Worm (Caenorhabditis elegans) whole organism, L4 larva: Measurements from ENCODE around the gene acr-21.
"Not testable (repeated sequence)": the region's sequence is repeated elsewhere in the genome, so short reads cannot be mapped to it uniquely, and the experiment has no call there.

ENCODE experiments used
- D1046.2 ChIP-seq: fragments of 200-800 bp; sonication (Bioruptor generic); IDR thresholded peaks from 2 replicates; pipeline ENCODE4 v1.3.6; 2022; ENCODE audit warnings: missing genetic modification characterization, missing compliant biosample characterization
- F37D6.2 ChIP-seq: sonication (generic microtip); optimal IDR thresholded peaks from 2 replicates; lab custom pipeline; 2016; ENCODE audit warnings: mild to moderate bottlenecking, missing genetic modification characterization, missing compliant biosample characterization
- T20F7.1 ChIP-seq: fragments of 200-800 bp; sonication (Bioruptor generic); optimal IDR thresholded peaks from 2 replicates; lab custom pipeline; 2018; ENCODE audit warnings: mild to moderate bottlenecking, missing genetic modification characterization, missing compliant biosample characterization
- T26A8.4 ChIP-seq: fragments of 200-800 bp; sonication (Bioruptor generic); IDR thresholded peaks from 2 replicates; pipeline ENCODE4 v1.3.6; 2022; ENCODE audit warnings: missing genetic modification characterization, missing compliant biosample characterization
- Y48G9A.11 ChIP-seq: fragments of 200-800 bp; sonication (Bioruptor generic); IDR thresholded peaks from 2 replicates; pipeline ENCODE4 v1.3.6; 2022; ENCODE audit warnings: missing genetic modification reagents, missing genetic modification characterization, missing compliant biosample characterization
- Y75B8A.6 ChIP-seq: fragments of 200-800 bp; sonication (Bioruptor generic); IDR thresholded peaks from 2 replicates; pipeline ENCODE4 v1.3.6; 2022; ENCODE audit warnings: missing genetic modification reagents, missing genetic modification characterization, missing compliant biosample characterization
- ZK337.2 ChIP-seq: fragments of 200-800 bp; sonication (Bioruptor generic); IDR thresholded peaks from 2 replicates; pipeline ENCODE4 v1.3.6; 2022; ENCODE audit warnings: missing genetic modification reagents, missing genetic modification characterization, missing compliant biosample characterization
- aha-1 ChIP-seq: fragments of 150-350 bp; peaks from one replicate; lab custom pipeline; 2014; ENCODE audit warnings: missing biosample characterization, missing genetic modification characterization
- ceh-20 ChIP-seq: fragments of 200-800 bp; sonication (Bioruptor generic); IDR thresholded peaks from 2 replicates; pipeline ENCODE4 v1.3.6; 2022; ENCODE audit warnings: missing genetic modification reagents, missing genetic modification characterization, missing compliant biosample characterization
- ceh-44 ChIP-seq: fragments of 200-800 bp; sonication (Bioruptor generic); IDR thresholded peaks from 2 replicates; pipeline ENCODE4 v1.3.6; 2022; ENCODE audit warnings: missing genetic modification reagents, missing genetic modification characterization, missing compliant biosample characterization
- ctbp-1 ChIP-seq: fragments of 200-800 bp; sonication (Bioruptor generic); IDR thresholded peaks from 2 replicates; pipeline ENCODE4 v1.3.6; 2022; ENCODE audit warnings: missing genetic modification reagents, missing genetic modification characterization, missing compliant biosample characterization
- daf-16 ChIP-seq, 3 experiments: sonication (generic microtip); optimal IDR thresholded peaks; 2 replicates each; lab custom pipeline; 2016 to 2017; ENCODE audit warnings: missing genetic modification characterization in 3 of 3, missing genetic modification reagents in 3 of 3, mild to moderate bottlenecking in 2 of 3, missing compliant biosample characterization in 2 of 3, missing biosample characterization in 1 of 3, moderate library complexity in 1 of 3
- dmd-6 ChIP-seq: fragments of 200-800 bp; sonication (Bioruptor generic); IDR thresholded peaks from 2 replicates; pipeline ENCODE4 v1.3.6; 2022; ENCODE audit warnings: missing genetic modification reagents, missing genetic modification characterization, missing compliant biosample characterization
- dmd-9 ChIP-seq: fragments of 200-800 bp; sonication (Bioruptor generic); IDR thresholded peaks from 2 replicates; pipeline ENCODE4 v1.3.6; 2022; ENCODE audit warnings: missing genetic modification reagents, missing genetic modification characterization, missing compliant biosample characterization
- dpl-1 ChIP-seq: fragments of 150-350 bp; optimal IDR thresholded peaks from 2 replicates; lab custom pipeline; 2014; ENCODE audit warnings: missing biosample characterization, missing genetic modification reagents, missing genetic modification characterization
- dve-1 ChIP-seq: sonication (generic microtip); optimal IDR thresholded peaks from 2 replicates; lab custom pipeline; 2017; ENCODE audit warnings: antibody characterized with exemption, mild to moderate bottlenecking, missing genetic modification characterization, missing compliant biosample characterization; ENCODE audit not compliant: insufficient read depth
- egl-43 ChIP-seq: fragments of 200-800 bp; sonication (Bioruptor generic); IDR thresholded peaks from 2 replicates; pipeline ENCODE4 v1.3.6; 2022; ENCODE audit warnings: missing genetic modification reagents, missing genetic modification characterization, missing compliant biosample characterization
- hif-1 ChIP-seq, 2 experiments: sonication (generic microtip); optimal IDR thresholded peaks; 2 replicates each; lab custom pipeline; 2016 to 2017; ENCODE audit warnings: missing compliant biosample characterization in 2 of 2, missing genetic modification characterization in 2 of 2, missing genetic modification reagents in 2 of 2, missing genotype in 2 of 2, mild to moderate bottlenecking in 1 of 2
- hlh-11 ChIP-seq: fragments of 200-800 bp; sonication (Bioruptor generic); optimal IDR thresholded peaks from 2 replicates; lab custom pipeline; 2018; ENCODE audit warnings: mild to moderate bottlenecking, missing genetic modification characterization, missing compliant biosample characterization
- hlh-30 ChIP-seq: sonication (generic microtip); optimal IDR thresholded peaks from 2 replicates; lab custom pipeline; 2017; ENCODE audit warnings: antibody characterized with exemption, mild to moderate bottlenecking, missing genetic modification characterization, missing compliant biosample characterization; ENCODE audit not compliant: insufficient read depth
- hmg-1.1 ChIP-seq: fragments of 200-800 bp; sonication (Bioruptor generic); IDR thresholded peaks from 2 replicates; pipeline ENCODE4 v1.3.6; 2022; ENCODE audit warnings: missing genetic modification reagents, missing genetic modification characterization, missing compliant biosample characterization
- lin-13 ChIP-seq: fragments of 150-350 bp; optimal IDR thresholded peaks from 2 replicates; lab custom pipeline; 2014; ENCODE audit warnings: missing biosample characterization, missing genetic modification reagents, missing genetic modification characterization
- lin-29 ChIP-seq: fragments of 200-800 bp; sonication (Bioruptor generic); IDR thresholded peaks from 2 replicates; pipeline ENCODE4 v1.3.6; 2022; ENCODE audit warnings: missing genetic modification reagents, missing genetic modification characterization, missing compliant biosample characterization
- lin-38 ChIP-seq: fragments of 200-800 bp; sonication (Bioruptor generic); IDR thresholded peaks from 2 replicates; pipeline ENCODE4 v1.3.6; 2022; ENCODE audit warnings: missing genetic modification reagents, missing genetic modification characterization, missing compliant biosample characterization
- lsy-2 ChIP-seq, 2 experiments: fragments of 150-350 bp in 1 of 2; sonication (generic microtip) in 1 of 2; optimal IDR thresholded peaks; 2 replicates each; lab custom pipeline; 2014 to 2017; ENCODE audit warnings: missing biosample characterization in 2 of 2, missing genetic modification characterization in 2 of 2
- madf-5 ChIP-seq, 2 experiments: fragments of 200-800 bp; sonication (Bioruptor generic); IDR thresholded peaks; 2 replicates each; pipeline ENCODE4 v1.3.6; 2022; ENCODE audit warnings: missing compliant biosample characterization in 2 of 2, missing genetic modification characterization in 2 of 2
- madf-9 ChIP-seq: fragments of 200-800 bp; sonication (Bioruptor generic); conservative IDR thresholded peaks from 2 replicates; pipeline ENCODE4 v1.3.6; 2022; ENCODE audit warnings: missing genetic modification reagents, missing genetic modification characterization, missing compliant biosample characterization
- mdl-1 ChIP-seq, 2 experiments: fragments of 150-350 bp in 1 of 2; sonication (generic microtip) in 1 of 2; optimal IDR thresholded peaks; 2 replicates each; lab custom pipeline; 2014 to 2017; ENCODE audit warnings: missing biosample characterization in 2 of 2, missing genetic modification characterization in 2 of 2
- mep-1 ChIP-seq: fragments of 150-350 bp; sonication (generic microtip); optimal IDR thresholded peaks from 3 replicates; lab custom pipeline; 2014; ENCODE audit warnings: missing biosample characterization, missing genetic modification characterization
- mxl-2 ChIP-seq: fragments of 200-800 bp; sonication (Bioruptor generic); conservative IDR thresholded peaks from 2 replicates; pipeline ENCODE4 v1.3.6; 2022; ENCODE audit warnings: missing genetic modification reagents, missing genetic modification characterization, missing compliant biosample characterization
- mxl-3 ChIP-seq: fragments of 200-800 bp; sonication (Bioruptor generic); optimal IDR thresholded peaks from 2 replicates; lab custom pipeline; 2018; ENCODE audit warnings: mild to moderate bottlenecking, missing genetic modification characterization, missing compliant biosample characterization
- nhr-102 ChIP-seq: sonication (generic microtip); optimal IDR thresholded peaks from 2 replicates; lab custom pipeline; 2016; ENCODE audit warnings: mild to moderate bottlenecking, missing genetic modification characterization, moderate library complexity, missing compliant biosample characterization
- nhr-42 ChIP-seq: fragments of 200-800 bp; sonication (Bioruptor generic); IDR thresholded peaks from 2 replicates; pipeline ENCODE4 v1.3.6; 2022; ENCODE audit warnings: missing genetic modification characterization, missing compliant biosample characterization
- nhr-48 ChIP-seq: sonication (generic microtip); optimal IDR thresholded peaks from 2 replicates; lab custom pipeline; 2016; ENCODE audit warnings: mild to moderate bottlenecking, missing genetic modification characterization, missing compliant biosample characterization
- nhr-77 ChIP-seq: fragments of 150-350 bp; optimal IDR thresholded peaks from 2 replicates; lab custom pipeline; 2014; ENCODE audit warnings: missing biosample characterization, missing genetic modification characterization
- pha-4 ChIP-seq, 2 experiments: fragments of 150-350 bp in 1 of 2; fragments of 200-800 bp in 1 of 2; sonication (Bioruptor generic) in 1 of 2; IDR thresholded peaks in 1 of 2; optimal IDR thresholded peaks in 1 of 2; 2 replicates each; pipeline versions ENCODE4 v1.3.6 to Lab custom; 2014 to 2022; ENCODE audit warnings: missing genetic modification characterization in 2 of 2, missing genetic modification reagents in 2 of 2, missing biosample characterization in 1 of 2, missing compliant biosample characterization in 1 of 2
- rbr-2 ChIP-seq: sonication (generic microtip); optimal IDR thresholded peaks from 2 replicates; lab custom pipeline; 2016; ENCODE audit warnings: missing genotype, missing genetic modification characterization, missing compliant biosample characterization
- tag-97 ChIP-seq: fragments of 200-800 bp; sonication (Bioruptor generic); IDR thresholded peaks from 2 replicates; pipeline ENCODE4 v1.3.6; 2022; ENCODE audit warnings: missing genetic modification characterization, missing compliant biosample characterization
- tra-1 ChIP-seq: fragments of 200-800 bp; sonication (Bioruptor generic); IDR thresholded peaks from 2 replicates; pipeline ENCODE4 v1.3.6; 2022; ENCODE audit warnings: missing genetic modification reagents, missing genetic modification characterization, missing compliant biosample characterization
- unc-130 ChIP-seq: sonication (generic microtip); optimal IDR thresholded peaks from 2 replicates; lab custom pipeline; 2016; ENCODE audit warnings: missing genetic modification reagents, missing genetic modification characterization, missing compliant biosample characterization
- unc-62 ChIP-seq, 3 experiments: fragments of 150-350 bp in 1 of 3; sonication (generic microtip); optimal IDR thresholded peaks in 2 of 3; peaks in 1 of 3; 1 replicate in 1 of 3; 2 replicates in 2 of 3; lab custom pipeline; 2014 to 2017; ENCODE audit warnings: missing biosample characterization in 3 of 3, missing genetic modification characterization in 3 of 3, missing genetic modification reagents in 3 of 3, missing genotype in 1 of 3
- vab-7 ChIP-seq: fragments of 200-800 bp; sonication (Bioruptor generic); IDR thresholded peaks from 2 replicates; pipeline ENCODE4 v1.3.6; 2022; ENCODE audit warnings: missing genetic modification reagents, missing genetic modification characterization, missing compliant biosample characterization
- zfp-2 ChIP-seq: sonication (generic microtip); optimal IDR thresholded peaks from 2 replicates; lab custom pipeline; 2016; ENCODE audit warnings: mild to moderate bottlenecking, missing genetic modification characterization, missing compliant biosample characterization
- zfp-3 ChIP-seq: fragments of 200-800 bp; sonication (Bioruptor generic); conservative IDR thresholded peaks from 2 replicates; pipeline ENCODE4 v1.3.6; 2022; ENCODE audit warnings: missing genetic modification reagents, missing genetic modification characterization, missing compliant biosample characterization

The acr-21 gene

ce11 chrIII:6551187-6552058 is 30.3 kb upstream of the acr-21 start, which contains the start of gene C09E7.7:
Gene C09E7.7, minus strand, starts transcription at chrIII:6551243.
- TF ChIP-seq madf-9 (GFP tag; lab: Robert Waterston, UW) (peak; percentile 56), daf-16 (GFP tag; optimal IDR thresholded peaks at IDR 0.05; lab: Kevin White, UChicago) (peak in 1 of 2 experiments; percentile 25), daf-16 (tag; optimal IDR thresholded peaks at IDR 0.05; lab: Kevin White, UChicago) (peak; percentile 37), hlh-11 (tag; lab: Kevin White, UChicago) (peak; percentile 69), unc-130 (GFP tag; lab: Kevin White, UChicago) (peak; percentile 49), aha-1 (tag; lab: Kevin White, UChicago) (peak; percentile 95), mep-1 (tag; lab: Kevin White, UChicago) (peak; percentile 77), ceh-44 (GFP tag; lab: Robert Waterston, UW) (peak; percentile 77), zfp-3 (peak; percentile 42; the same call in 1 of the 2 replicates), nhr-102 (tag; lab: Kevin White, UChicago) (peak; percentile 14), D1046.2 (GFP tag; lab: Robert Waterston, UW) (peak; percentile 54; the same call in 1 of the 2 replicates), ZK337.2 (GFP tag; lab: Robert Waterston, UW) (peak; percentile 79), dve-1 (peak; percentile 7), T26A8.4 (GFP tag; lab: Robert Waterston, UW) (peak; percentile 69), dpl-1 (GFP tag; lab: Kevin White, UChicago) (peak; percentile 48), hmg-1.1 (peak; percentile 77), unc-62 (GFP tag; optimal IDR thresholded peaks at IDR 0.05 in 1 of 2; lab: Kevin White, UChicago) (peak in 1 of 2 experiments; percentile 63), hif-1 (tag; optimal IDR thresholded peaks at IDR 0.05; lab: Kevin White, UChicago) (peak in 1 of 2 experiments; percentile 51), Y75B8A.6 (GFP tag; lab: Robert Waterston, UW) (0 out of 2 replicates have a peak, but pooled peaks have one; percentile 14), lsy-2 (tag; optimal IDR thresholded peaks at IDR 0.05; lab: Kevin White, UChicago) (peak; percentile 39 to 43), nhr-42 (GFP tag; lab: Robert Waterston, UW) (peak; percentile 85), ctbp-1 (GFP tag; lab: Robert Waterston, UW) (peak; percentile 71; the same call in 1 of the 2 replicates), dmd-6 (GFP tag; lab: Robert Waterston, UW) (peak; percentile 62), lin-38 (GFP tag; lab: Robert Waterston, UW) (peak; percentile 76), hlh-30 (tag; lab: Kevin White, UChicago) (peak; percentile 55), F37D6.2 (tag; lab: Kevin White, UChicago) (peak; percentile 58), mxl-2 (GFP tag; lab: Robert Waterston, UW) (peak; percentile 15; the same call in 1 of the 2 replicates), lin-13 (GFP tag; lab: Kevin White, UChicago) (peak; percentile 6), mdl-1 (tag; optimal IDR thresholded peaks at IDR 0.05; lab: Kevin White, UChicago) (peak in 1 of 2 experiments; percentile 38), madf-5 (GFP tag; IDR thresholded peaks at IDR 0.05; lab: Robert Waterston, UW) (0 out of 4 replicates have a peak, but pooled peaks have one; percentile 6 to 10), lin-29 (GFP tag; lab: Robert Waterston, UW) (0 out of 2 replicates have a peak, but pooled peaks have one; percentile 40), mxl-3 (GFP tag; lab: Kevin White, UChicago) (peak; percentile 35), ceh-20 (GFP tag; lab: Robert Waterston, UW) (peak; percentile 65; the same call in 1 of the 2 replicates), nhr-77 (tag; lab: Kevin White, UChicago) (peak; percentile 30), tra-1 (GFP tag; lab: Robert Waterston, UW) (peak; percentile 55; the same call in 1 of the 2 replicates), rbr-2 (tag; lab: Kevin White, UChicago) (peak; percentile 61), T20F7.1 (GFP tag; lab: Kevin White, UChicago) (peak; percentile 57), tag-97 (0 out of 2 replicates have a peak, but pooled peaks have one; percentile 44), egl-43 (GFP tag; lab: Robert Waterston, UW) (peak; percentile 66), zfp-2 (peak; percentile 10), nhr-48 (tag; lab: Kevin White, UChicago) (peak; percentile 56), dmd-9 (GFP tag; lab: Robert Waterston, UW) (peak; percentile 49; the same call in 1 of the 2 replicates), vab-7 (GFP tag; lab: Robert Waterston, UW) (peak; percentile 68), pha-4 (GFP tag; IDR thresholded peaks at IDR 0.05; lab: Robert Waterston, UW) (peak; percentile 55; the same call in 1 of the 2 replicates), pha-4 (tag; optimal IDR thresholded peaks at IDR 0.05; lab: Kevin White, UChicago) (peak; percentile 22), Y48G9A.11 (GFP tag; lab: Robert Waterston, UW) (0 out of 2 replicates have a peak, but pooled peaks have one; percentile 14)
- not testable (repeated sequence) for TF ChIP-seq unc-62 (tag; optimal IDR thresholded peaks at IDR 0.05; lab: Kevin White, UChicago)
